Worm (Caenorhabditis elegans): ENCODE measurements around the gene ncx-7.

Gene ncx-7

DNA sequence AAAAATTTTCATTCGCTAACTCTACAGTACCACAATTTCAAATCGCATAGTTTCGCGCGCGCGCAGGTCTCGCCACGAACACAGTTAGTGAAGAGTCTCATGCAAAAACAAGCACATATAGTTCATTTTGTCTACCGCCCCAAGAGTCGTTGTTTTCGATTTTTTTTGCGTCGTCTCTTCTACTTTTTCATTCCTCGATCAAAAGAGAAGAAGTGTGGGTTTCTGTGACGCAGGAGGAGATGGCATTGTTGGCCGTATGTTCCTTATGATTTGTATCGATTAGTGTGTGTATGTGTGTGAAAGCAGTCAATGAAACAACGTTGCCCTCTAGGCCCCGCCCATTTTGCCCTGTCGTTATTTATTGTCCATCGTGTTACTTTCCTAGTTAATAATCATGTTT, 22.2 kb downstream of the ncx-7 start:
- TF ChIP-seq snpc-1.3 (tag; optimal IDR thresholded peaks at IDR 0.05; ENCODE audit: insufficient read depth) (no peak), nfyb-1 (GFP tag; IDR thresholded peaks at IDR 0.05) (no peak), attf-5 (GFP tag; optimal IDR thresholded peaks at IDR 0.05) (no peak), madf-6 (GFP tag; IDR thresholded peaks at IDR 0.05) (no peak)

DNA sequence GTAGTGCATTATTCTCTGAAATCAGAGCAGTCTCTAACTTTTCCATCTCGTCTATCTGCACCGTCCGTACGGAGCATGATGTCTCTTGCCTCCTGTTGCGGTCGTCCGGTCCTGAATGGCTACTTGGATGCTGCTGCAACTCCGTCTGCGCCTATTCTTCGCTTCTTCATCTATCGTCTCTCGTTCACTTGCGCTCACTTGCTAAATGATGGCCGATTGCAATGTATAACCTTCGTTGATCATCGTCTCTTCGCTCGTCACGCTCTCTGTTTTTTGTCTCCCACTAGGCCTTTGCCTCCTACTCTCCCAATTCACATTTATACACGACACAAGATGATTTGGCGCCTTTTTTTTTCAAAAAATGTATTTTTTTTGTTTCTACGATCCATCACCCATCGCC, 22.8 kb downstream of the ncx-7 start:
- TF ChIP-seq cebp-1 (GFP tag; IDR thresholded peaks at IDR 0.05) (no peak), cebp-1 (tag; optimal IDR thresholded peaks at IDR 0.05) (peak; percentile 58), rpc-1 (optimal IDR thresholded peaks at IDR 0.05) (no peak), rpc-1 (tag; optimal IDR thresholded peaks at IDR 0.05) (no peak), K12H6.12 (tag; optimal IDR thresholded peaks at IDR 0.05) (peak; percentile 12), Y53G8AR.9 (GFP tag; conservative IDR thresholded peaks at IDR 0.05) (0 out of 2 replicates have a peak, but pooled peaks have one; percentile 35), lin-40 (tag; optimal IDR thresholded peaks at IDR 0.05) (peak; percentile 26), snpc-4 (GFP tag; optimal IDR thresholded peaks at IDR 0.05) (no peak), snpc-4 (tag; optimal IDR thresholded peaks at IDR 0.05) (peak in 2 of 4 experiments; percentile 28 to 56), gei-17 (GFP tag; optimal IDR thresholded peaks at IDR 0.05) (no peak), attf-5 (GFP tag; optimal IDR thresholded peaks at IDR 0.05) (peak; percentile 38), nhr-80 (tag; optimal IDR thresholded peaks at IDR 0.05) (peak; percentile 97), B0336.3 (GFP tag; IDR thresholded peaks at IDR 0.05) (peak; percentile 42; the same call in 1 of the 2 replicates), chd-7 (tag; optimal IDR thresholded peaks at IDR 0.05) (no peak), K11D2.4 (GFP tag; IDR thresholded peaks at IDR 0.05) (0 out of 2 replicates have a peak, but pooled peaks have one; percentile 10), ets-4 (GFP tag; optimal IDR thresholded peaks at IDR 0.05) (peak; percentile 4), ceh-58 (GFP tag; IDR thresholded peaks at IDR 0.05) (no peak), mcd-1 (GFP tag; IDR thresholded peaks at IDR 0.05) (0 out of 2 replicates have a peak, but pooled peaks have one; percentile 38), ZK185.1 (tag; optimal IDR thresholded peaks at IDR 0.05; ENCODE audit: poor library complexity, severe bottlenecking) (no peak), dox-1 (GFP tag; IDR thresholded peaks at IDR 0.05) (peak; percentile 78), ceh-27 (GFP tag; optimal IDR thresholded peaks at IDR 0.05) (peak; percentile 5), ekl-4 (GFP tag; IDR thresholded peaks at IDR 0.05) (0 out of 2 replicates have a peak, but pooled peaks have one; percentile 16), hmg-1.2 (GFP tag; IDR thresholded peaks at IDR 0.05) (peak; percentile 56; the same call in 1 of the 2 replicates)

DNA sequence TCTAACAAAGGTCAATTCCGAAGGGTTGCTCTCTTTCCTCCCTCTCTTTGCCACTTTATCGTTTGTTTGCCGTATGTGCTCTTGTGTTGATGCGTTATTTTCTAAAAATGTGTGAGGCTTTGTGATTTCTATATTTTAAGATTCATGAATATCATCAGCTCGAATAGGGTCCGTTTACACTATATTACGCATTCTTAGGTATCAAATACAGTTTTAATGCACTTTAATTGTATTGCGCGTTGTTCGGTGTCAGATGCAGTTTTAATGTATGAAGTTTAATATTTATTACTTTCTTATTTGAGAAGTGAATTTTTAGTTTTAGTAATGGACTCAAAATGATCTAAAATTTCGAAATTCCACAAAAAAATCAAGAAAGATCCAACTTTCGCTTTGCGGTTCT, 23.7 kb downstream of the ncx-7 start, which contains the start of gene bud-31:
Gene bud-31, minus strand, starts transcription at position 101 of the 400 bp plus-strand sequence.
- TF ChIP-seq hmg-1.2 (GFP tag; IDR thresholded peaks at IDR 0.05) (no peak), C17E4.6 (GFP tag; IDR thresholded peaks at IDR 0.05) (no peak), attf-5 (GFP tag; optimal IDR thresholded peaks at IDR 0.05) (no peak), nhr-179 (tag; optimal IDR thresholded peaks at IDR 0.05) (no peak)

DNA sequence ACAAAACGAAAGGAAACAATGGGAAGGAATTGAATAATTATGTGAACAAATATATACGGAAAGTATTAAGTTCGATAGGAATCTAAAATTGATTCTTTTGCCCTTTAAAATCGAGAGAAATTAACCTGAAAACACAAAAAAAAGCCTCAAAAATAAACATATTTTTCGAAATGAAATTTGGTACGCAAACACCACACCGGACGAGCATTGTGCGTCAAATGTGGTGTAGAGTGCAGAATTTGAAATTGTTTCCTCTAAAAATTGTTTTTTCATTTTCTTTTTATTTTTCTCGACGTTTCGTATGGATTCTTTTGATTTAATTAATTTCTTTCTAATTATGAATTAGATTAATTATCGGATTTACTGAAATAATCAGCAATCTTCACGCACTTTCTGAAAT, 24.7 kb downstream of the ncx-7 start:
- TF ChIP-seq lir-1 (GFP tag; conservative IDR thresholded peaks at IDR 0.05): no peak
- peak; percentile 7 for TF ChIP-seq snpc-3.4 (tag; optimal IDR thresholded peaks at IDR 0.05)
- peak; percentile 25 for TF ChIP-seq snpc-1.1 (tag; optimal IDR thresholded peaks at IDR 0.05; ENCODE audit: insufficient read depth)
- TF ChIP-seq snpc-1.3 (tag; optimal IDR thresholded peaks at IDR 0.05; ENCODE audit: insufficient read depth): peak; percentile 33
- no peak for TF ChIP-seq K11D2.4 (GFP tag; IDR thresholded peaks at IDR 0.05)

DNA sequence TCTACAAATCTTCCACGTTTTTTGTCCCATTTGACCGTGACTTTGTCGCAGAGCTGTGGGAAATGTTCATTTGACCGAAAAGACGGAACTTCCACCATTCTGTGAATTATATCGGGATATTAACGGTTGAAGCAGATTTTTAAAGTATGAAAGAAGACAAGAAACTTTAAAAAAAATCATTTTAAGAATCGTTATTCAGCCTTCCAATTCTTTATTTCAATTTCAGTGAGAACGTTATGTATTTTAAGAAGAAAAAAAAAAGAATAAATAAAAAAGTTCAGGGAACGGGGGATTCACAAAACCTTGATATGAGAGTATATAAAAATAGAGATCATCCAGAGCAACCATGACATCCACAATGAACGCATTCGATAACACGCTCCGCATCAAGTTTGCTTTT, 25.6 kb downstream of the ncx-7 start, which contains the start of gene set-3:
Gene set-3, minus strand, starts transcription at position 101 of the 400 bp plus-strand sequence.
- TF ChIP-seq rcor-1 (GFP tag; IDR thresholded peaks at IDR 0.05): 0 out of 2 replicates have a peak, but pooled peaks have one; percentile 9
- no peak for TF ChIP-seq C17E4.6 (GFP tag; IDR thresholded peaks at IDR 0.05)

Data from whole organism, young adult.